Fruit fly (Drosophila melanogaster): ENCODE data around the gene CG17776.

The CG17776 gene

DNA sequence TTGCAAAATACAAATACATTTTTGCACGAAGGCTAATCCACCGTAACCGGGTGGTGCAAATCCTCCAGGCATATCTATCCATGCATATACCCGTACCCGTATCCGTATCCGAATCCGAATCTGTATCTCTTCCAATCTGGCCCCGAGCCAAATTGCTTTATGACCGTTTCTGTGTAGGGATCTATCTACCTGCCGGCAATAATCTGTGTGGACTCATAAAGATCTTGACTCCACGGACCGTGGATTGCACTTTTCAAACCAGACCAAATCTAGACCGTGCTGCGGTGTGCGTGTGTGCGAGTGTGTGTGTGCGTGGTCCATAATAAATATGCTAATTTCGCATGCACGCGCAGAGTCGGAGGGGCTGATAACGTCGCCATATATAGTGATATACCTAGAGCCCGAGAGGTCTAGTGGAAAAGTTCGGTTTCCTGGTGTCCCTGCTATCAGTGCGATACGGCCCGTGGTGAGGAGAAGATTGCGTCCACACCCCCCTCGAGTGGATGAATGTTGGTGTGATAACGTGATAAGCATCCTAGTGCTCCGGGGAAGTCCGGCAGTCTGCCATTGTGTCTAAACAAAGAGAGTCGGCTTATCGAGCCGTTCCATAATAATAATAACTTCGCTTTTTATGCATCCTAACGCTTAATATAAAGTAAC, 42.1 kb upstream of the CG17776 start:
- TF ChIP-seq ato (GFP tag; IDR thresholded peaks at IDR 0.05; ENCODE audit: partially characterized antibody), result no peak
- no peak for TF ChIP-seq pum (GFP tag; optimal IDR thresholded peaks at IDR 0.05)
- TF ChIP-seq slbo (GFP tag; IDR thresholded peaks at IDR 0.05), result no peak
- no peak for TF ChIP-seq CG17361 (GFP tag; IDR thresholded peaks at IDR 0.05)
- peak; percentile 56 for TF ChIP-seq Hey (tag; optimal IDR thresholded peaks at IDR 0.05)
- TF ChIP-seq Sox102F (GFP tag; optimal IDR thresholded peaks at IDR 0.05), result no peak
- TF ChIP-seq CG2202 (tag; optimal IDR thresholded peaks at IDR 0.05), result no peak
- no peak for TF ChIP-seq fd96Cb (tag; optimal IDR thresholded peaks at IDR 0.05)
- no peak for TF ChIP-seq Bteb2 (GFP tag; optimal IDR thresholded peaks at IDR 0.05)
- peak in 1 of 2 experiments; percentile 80 for TF ChIP-seq tll (GFP tag; optimal IDR thresholded peaks at IDR 0.05)
- no peak for TF ChIP-seq prd (optimal IDR thresholded peaks at IDR 0.05)
- no peak for TF ChIP-seq prd (GFP tag; IDR thresholded peaks at IDR 0.05)
- TF ChIP-seq insv (GFP tag; optimal IDR thresholded peaks at IDR 0.05), result no peak
- peak; percentile 96 for TF ChIP-seq CG15479 (GFP tag; optimal IDR thresholded peaks at IDR 0.05)
- no peak for TF ChIP-seq CG2712 (tag; optimal IDR thresholded peaks at IDR 0.05)
- no peak for TF ChIP-seq sqz (GFP tag; optimal IDR thresholded peaks at IDR 0.05)
- no peak for TF ChIP-seq pita (GFP tag; optimal IDR thresholded peaks at IDR 0.05)
- peak; percentile 60 for TF ChIP-seq sug (tag; optimal IDR thresholded peaks at IDR 0.05)
- no peak for TF ChIP-seq p53 (GFP tag; optimal IDR thresholded peaks at IDR 0.05)
- no peak for TF ChIP-seq hth (optimal IDR thresholded peaks at IDR 0.05)
- peak; percentile 47 for TF ChIP-seq CG10543 (GFP tag; optimal IDR thresholded peaks at IDR 0.05)
- no peak for TF ChIP-seq Hand (GFP tag; optimal IDR thresholded peaks at IDR 0.05)
- peak; percentile 47 for TF ChIP-seq HmgZ (tag; optimal IDR thresholded peaks at IDR 0.05)
- TF ChIP-seq NC2α (GFP tag; optimal IDR thresholded peaks at IDR 0.05), result no peak
- peak; percentile 1; the same call in 1 of the 2 replicates for TF ChIP-seq Ada2b (GFP tag; IDR thresholded peaks at IDR 0.05)
- no peak for TF ChIP-seq CG42726 (GFP tag; IDR thresholded peaks at IDR 0.05; ENCODE audit: partially characterized antibody)
- TF ChIP-seq cad (GFP tag; optimal IDR thresholded peaks at IDR 0.05), result peak; percentile 95
- TF ChIP-seq wek (GFP tag; optimal IDR thresholded peaks at IDR 0.05), result no peak
- no peak for TF ChIP-seq CG9215 (GFP tag; IDR thresholded peaks at IDR 0.05)
- TF ChIP-seq esg (GFP tag; conservative IDR thresholded peaks at IDR 0.05), result no peak
- TF ChIP-seq Ssrp (tag; optimal IDR thresholded peaks at IDR 0.05), result no peak
- no peak for TF ChIP-seq CG11504 (tag; optimal IDR thresholded peaks at IDR 0.05)
- no peak for TF ChIP-seq sim (GFP tag; IDR thresholded peaks at IDR 0.05)
- no peak for TF ChIP-seq nmo (GFP tag; optimal IDR thresholded peaks at IDR 0.05)
- no peak for TF ChIP-seq CG4730 (GFP tag; IDR thresholded peaks at IDR 0.05)
- TF ChIP-seq vvl (GFP tag; IDR thresholded peaks at IDR 0.05), result 0 out of 2 replicates have a peak, but pooled peaks have one; percentile 10
- peak; percentile 39 for TF ChIP-seq zen (tag; optimal IDR thresholded peaks at IDR 0.05)
- no peak for TF ChIP-seq CG34422 (GFP tag; IDR thresholded peaks at IDR 0.05)
- peak; percentile 11 for TF ChIP-seq sd (tag; optimal IDR thresholded peaks at IDR 0.05)

DNA sequence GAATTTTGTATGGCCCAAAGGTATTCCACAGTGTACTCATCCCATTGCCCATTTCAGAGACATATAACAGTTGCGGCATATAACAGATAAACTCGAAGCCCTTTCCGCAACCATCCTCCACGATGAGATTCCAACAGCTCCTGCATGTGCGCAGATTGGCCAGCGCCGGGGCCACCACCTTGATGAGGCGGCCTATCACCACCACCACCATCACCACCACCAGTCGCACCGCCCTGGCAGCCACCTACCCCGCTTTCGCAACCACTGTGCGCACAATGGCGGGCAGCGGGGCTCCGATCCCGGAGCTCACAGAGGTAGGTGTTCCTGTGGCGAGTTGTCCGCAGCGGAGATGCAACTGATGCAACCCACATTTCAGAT, 41.6 kb upstream of the CG17776 start:
- TF ChIP-seq Dek (tag; optimal IDR thresholded peaks at IDR 0.05), result no peak
- no peak for TF ChIP-seq unc-4 (GFP tag; IDR thresholded peaks at IDR 0.05; ENCODE audit: partially characterized antibody)
- no peak for TF ChIP-seq Chrac-16 (GFP tag; optimal IDR thresholded peaks at IDR 0.05)
- no peak for TF ChIP-seq CG10321 (GFP tag; IDR thresholded peaks at IDR 0.05)
- TF ChIP-seq crol (GFP tag; IDR thresholded peaks at IDR 0.05), result no peak
- TF ChIP-seq H2.0 (GFP tag; IDR thresholded peaks at IDR 0.05), result no peak
- peak; percentile 47; the same call in 1 of the 2 replicates for TF ChIP-seq seq (GFP tag; IDR thresholded peaks at IDR 0.05)
- no peak for TF ChIP-seq Lpt (GFP tag; optimal IDR thresholded peaks at IDR 0.05)
- TF ChIP-seq Nf-YC (tag; optimal IDR thresholded peaks at IDR 0.05), result peak; percentile 94
- peak; percentile 94 for TF ChIP-seq Nf-YB (GFP tag; optimal IDR thresholded peaks at IDR 0.05)
- no peak for TF ChIP-seq fd102C (GFP tag; optimal IDR thresholded peaks at IDR 0.05)
